Worm (Caenorhabditis elegans): ENCODE data around the gene Y69A2AR.51.

DNA sequence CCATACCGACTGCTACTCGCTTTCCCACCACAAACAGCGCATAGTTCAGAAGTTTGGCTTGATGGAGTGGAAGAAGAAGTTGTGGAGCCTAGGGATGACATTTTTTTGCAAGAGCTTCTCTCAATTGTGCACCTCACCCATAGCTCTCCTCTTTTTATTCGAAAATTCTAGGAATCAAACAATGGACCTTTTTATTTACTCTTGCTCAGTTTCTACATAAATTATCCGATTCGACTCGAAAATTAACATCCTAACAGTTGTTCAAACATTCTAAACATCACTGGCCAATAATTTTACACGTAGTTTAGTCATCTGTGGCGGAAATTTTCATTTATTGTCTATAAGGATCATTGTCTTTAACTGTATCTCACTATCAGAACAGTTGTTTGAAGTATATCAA lies 9.3 kb downstream of the Y69A2AR.51 start, which contains the start of gene nhr-242:
- TF ChIP-seq T07F8.4 (tag; optimal IDR thresholded peaks at IDR 0.05), result no peak
- no peak for TF ChIP-seq mxl-1 (tag; optimal IDR thresholded peaks at IDR 0.05)
- TF ChIP-seq snpc-4 (GFP tag; optimal IDR thresholded peaks at IDR 0.05), result no peak
- TF ChIP-seq snpc-4 (tag; optimal IDR thresholded peaks at IDR 0.05), result no peak
- TF ChIP-seq fkh-3 (tag; optimal IDR thresholded peaks at IDR 0.05), result no peak
- TF ChIP-seq unc-62 (GFP tag; optimal IDR thresholded peaks at IDR 0.05), result no peak
- no peak for TF ChIP-seq B0261.1 (tag; optimal IDR thresholded peaks at IDR 0.05)
- TF ChIP-seq aptf-3 (GFP tag; IDR thresholded peaks at IDR 0.05), result no peak
- TF ChIP-seq ekl-4 (GFP tag; IDR thresholded peaks at IDR 0.05), result no peak
- TF ChIP-seq lin-35 (GFP tag; optimal IDR thresholded peaks at IDR 0.05), result no peak
- no peak for TF ChIP-seq ZK185.1 (tag; optimal IDR thresholded peaks at IDR 0.05; ENCODE audit: poor library complexity, severe bottlenecking)
- no peak for TF ChIP-seq cebp-1 (GFP tag; IDR thresholded peaks at IDR 0.05)
- no peak for TF ChIP-seq cebp-1 (tag; optimal IDR thresholded peaks at IDR 0.05)
